Fruit fly (Drosophila melanogaster) whole organism, prepupa: ENCODE measurements around the gene CG31635.
A peak's percentile ranks its signal among the peaks of the same experiment; 100 is the strongest.

Source experiments
- Blimp-1 ChIP-seq: fragments of 200-800 bp; sonication (Bioruptor generic); optimal IDR thresholded peaks from 3 replicates; lab custom pipeline; 2017; ENCODE audit warnings: missing biosample characterization, missing genetic modification characterization, mild to moderate bottlenecking, moderate library complexity, missing genetic modification reagents
- CG10631 ChIP-seq: fragments of 200-800 bp; sonication (Bioruptor generic); optimal IDR thresholded peaks from 2 replicates; lab custom pipeline; 2016; ENCODE audit warnings: missing biosample characterization, missing genetic modification characterization
- CG10669 ChIP-seq: fragments of 200-800 bp; sonication (Bioruptor generic); optimal IDR thresholded peaks from 3 replicates; lab custom pipeline; 2018; ENCODE audit warnings: missing biosample characterization, mild to moderate bottlenecking, missing genetic modification characterization, moderate library complexity
- CG11294 ChIP-seq: fragments of 200-800 bp; sonication (Bioruptor generic); IDR thresholded peaks from 2 replicates; pipeline ENCODE4 v1.3.6; 2022; ENCODE audit warnings: missing biosample characterization, missing genetic modification characterization
- CG11902 ChIP-seq: fragments of 200-800 bp; sonication (Bioruptor generic); optimal IDR thresholded peaks from 3 replicates; lab custom pipeline; 2016; ENCODE audit warnings: missing biosample characterization, missing genetic modification characterization
- CG15336 ChIP-seq: fragments of 200-800 bp; sonication (Bioruptor generic); IDR thresholded peaks from 2 replicates; pipeline ENCODE4 v1.3.6; 2022; ENCODE audit warnings: missing biosample characterization, missing genetic modification characterization
- CG1621 ChIP-seq: fragments of 200-800 bp; sonication (Bioruptor generic); optimal IDR thresholded peaks from 3 replicates; lab custom pipeline; 2018; ENCODE audit warnings: missing biosample characterization, mild to moderate bottlenecking, missing genetic modification characterization
- CG16779 ChIP-seq: fragments of 200-800 bp; sonication (Bioruptor generic); optimal IDR thresholded peaks from 3 replicates; lab custom pipeline; 2017; ENCODE audit warnings: missing biosample characterization, mild to moderate bottlenecking, missing genetic modification characterization
- CG31627 ChIP-seq: fragments of 200-800 bp; sonication (Bioruptor generic); optimal IDR thresholded peaks from 3 replicates; lab custom pipeline; 2016; ENCODE audit warnings: missing biosample characterization, missing genetic modification characterization
- CG32006 ChIP-seq: fragments of 200-800 bp; sonication (Bioruptor generic); optimal IDR thresholded peaks from 3 replicates; lab custom pipeline; 2017; ENCODE audit warnings: missing biosample characterization, mild to moderate bottlenecking, missing genetic modification characterization
- CG34406 ChIP-seq: fragments of 200-800 bp; sonication (Bioruptor generic); optimal IDR thresholded peaks from 3 replicates; lab custom pipeline; 2016; ENCODE audit warnings: missing biosample characterization, missing genetic modification characterization
- CG3919 ChIP-seq: fragments of 200-800 bp; sonication (Bioruptor generic); optimal IDR thresholded peaks from 3 replicates; lab custom pipeline; 2016; ENCODE audit warnings: missing biosample characterization, missing genetic modification characterization
- CG6163 ChIP-seq: fragments of 200-800 bp; sonication (Bioruptor generic); IDR thresholded peaks from 3 replicates; pipeline ENCODE4 v1.3.6; 2022; ENCODE audit warnings: missing biosample characterization, missing genetic modification characterization
- CG6276 ChIP-seq: fragments of 200-800 bp; sonication (Bioruptor generic); optimal IDR thresholded peaks from 2 replicates; lab custom pipeline; 2017; ENCODE audit warnings: missing biosample characterization, mild to moderate bottlenecking, missing genetic modification characterization
- CG6808 ChIP-seq: fragments of 200-800 bp; sonication (Bioruptor generic); optimal IDR thresholded peaks from 3 replicates; lab custom pipeline; 2017; ENCODE audit warnings: missing biosample characterization, missing genetic modification characterization, mild to moderate bottlenecking, moderate library complexity, missing genetic modification reagents
- CG6854 ChIP-seq: fragments of 200-800 bp; sonication (Bioruptor generic); optimal IDR thresholded peaks from 2 replicates; lab custom pipeline; 2017; ENCODE audit warnings: missing biosample characterization, mild to moderate bottlenecking, missing genetic modification characterization
- CG7368 ChIP-seq: fragments of 200-800 bp; sonication (Bioruptor generic); optimal IDR thresholded peaks from 3 replicates; lab custom pipeline; 2016; ENCODE audit warnings: missing biosample characterization, missing genetic modification characterization
- CG8119 ChIP-seq: fragments of 200-800 bp; sonication (Bioruptor generic); IDR thresholded peaks from 3 replicates; pipeline ENCODE4 v1.3.6; 2022; ENCODE audit warnings: missing biosample characterization, missing genetic modification characterization
- CG8319 ChIP-seq: fragments of 200-800 bp; sonication (Bioruptor generic); optimal IDR thresholded peaks from 3 replicates; lab custom pipeline; 2016; ENCODE audit warnings: missing biosample characterization, missing genetic modification characterization
- CG8632 ChIP-seq: fragments of 200-800 bp; sonication (Bioruptor generic); optimal IDR thresholded peaks from 3 replicates; lab custom pipeline; 2016; ENCODE audit warnings: missing biosample characterization, missing genetic modification characterization
- Eip75B ChIP-seq: fragments of 200-800 bp; sonication (Bioruptor generic); optimal IDR thresholded peaks from 3 replicates; lab custom pipeline; 2016; ENCODE audit warnings: missing biosample characterization, missing genetic modification characterization
- Eip78C ChIP-seq: fragments of 200-800 bp; sonication (Bioruptor generic); peaks from one replicate; lab custom pipeline; 2016; ENCODE audit warnings: missing biosample characterization, missing genetic modification characterization
- Ets96B ChIP-seq: fragments of 200-800 bp; optimal IDR thresholded peaks from 2 replicates; lab custom pipeline; 2019; ENCODE audit warnings: missing biosample characterization, mild to moderate bottlenecking, missing genetic modification characterization, moderate library complexity
- Gug ChIP-seq: fragments of 200-800 bp; sonication (Bioruptor generic); IDR thresholded peaks from 2 replicates; pipeline ENCODE4 v1.3.6; 2022; ENCODE audit warnings: missing biosample characterization, missing genetic modification characterization
- Hr38 ChIP-seq: sonication (Bioruptor generic); optimal IDR thresholded peaks from 2 replicates; lab custom pipeline; 2016; ENCODE audit warnings: missing biosample characterization, missing genetic modification characterization
- Hr39 ChIP-seq: fragments of 200-800 bp; sonication (Bioruptor generic); optimal IDR thresholded peaks from 2 replicates; lab custom pipeline; 2016; ENCODE audit warnings: missing biosample characterization, missing genetic modification characterization
- Hr4 ChIP-seq: fragments of 200-800 bp; sonication (Bioruptor generic); optimal IDR thresholded peaks from 3 replicates; lab custom pipeline; 2016; ENCODE audit warnings: missing biosample characterization, missing genetic modification characterization
- Lpt ChIP-seq: fragments of 200-800 bp; sonication (Bioruptor generic); optimal IDR thresholded peaks from 3 replicates; lab custom pipeline; 2016; ENCODE audit warnings: missing biosample characterization, missing genetic modification characterization
- Met ChIP-seq: fragments of 200-800 bp; sonication (Bioruptor generic); optimal IDR thresholded peaks from 3 replicates; lab custom pipeline; 2016; ENCODE audit warnings: missing biosample characterization, missing genetic modification characterization
- OdsH ChIP-seq: fragments of 200-800 bp; sonication (Bioruptor generic); optimal IDR thresholded peaks from 3 replicates; lab custom pipeline; 2016; ENCODE audit warnings: missing biosample characterization, missing genetic modification characterization
- Smox ChIP-seq: fragments of 200-800 bp; sonication (Bioruptor generic); optimal IDR thresholded peaks from 3 replicates; lab custom pipeline; 2016; ENCODE audit warnings: missing biosample characterization, missing genetic modification characterization
- Sox102F ChIP-seq: fragments of 200-800 bp; sonication (Bioruptor generic); optimal IDR thresholded peaks from 2 replicates; lab custom pipeline; 2016; ENCODE audit warnings: missing biosample characterization, mild to moderate bottlenecking, missing genetic modification characterization
- Sox14 ChIP-seq: fragments of 200-800 bp; sonication (Bioruptor generic); optimal IDR thresholded peaks from 3 replicates; lab custom pipeline; 2016; ENCODE audit warnings: missing biosample characterization, missing genetic modification characterization
- achi ChIP-seq: fragments of 200-800 bp; sonication (Bioruptor generic); optimal IDR thresholded peaks from 3 replicates; lab custom pipeline; 2016; ENCODE audit warnings: missing biosample characterization, missing genetic modification characterization
- acj6 ChIP-seq: fragments of 200-800 bp; sonication (Bioruptor generic); optimal IDR thresholded peaks from 3 replicates; lab custom pipeline; 2016; ENCODE audit warnings: missing biosample characterization, missing genetic modification characterization
- cyc ChIP-seq: fragments of 200-800 bp; sonication (Bioruptor generic); optimal IDR thresholded peaks from 3 replicates; lab custom pipeline; 2016; ENCODE audit warnings: missing biosample characterization, missing genetic modification characterization
- dac ChIP-seq: fragments of 200-800 bp; sonication (Bioruptor generic); optimal IDR thresholded peaks from 2 replicates; lab custom pipeline; 2017; ENCODE audit warnings: missing biosample characterization, mild to moderate bottlenecking, missing genetic modification characterization
- dsx ChIP-seq: fragments of 200-800 bp; optimal IDR thresholded peaks from 3 replicates; lab custom pipeline; 2019; ENCODE audit warnings: missing biosample characterization, mild to moderate bottlenecking, missing genetic modification characterization, moderate library complexity; ENCODE audit not compliant: poor library complexity, severe bottlenecking
- eg ChIP-seq: fragments of 200-800 bp; sonication (Bioruptor generic); IDR thresholded peaks from 3 replicates; pipeline ENCODE4 v1.3.6; 2022; ENCODE audit warnings: missing biosample characterization, missing genetic modification characterization
- esn ChIP-seq: fragments of 200-800 bp; sonication (Bioruptor generic); optimal IDR thresholded peaks from 2 replicates; lab custom pipeline; 2016; ENCODE audit warnings: missing biosample characterization, mild to moderate bottlenecking, missing genetic modification characterization, moderate library complexity
- fd59A ChIP-seq: fragments of 200-800 bp; sonication (Bioruptor generic); optimal IDR thresholded peaks from 2 replicates; lab custom pipeline; 2017; ENCODE audit warnings: missing biosample characterization, mild to moderate bottlenecking, missing genetic modification characterization, missing genetic modification reagents
- fd85E ChIP-seq: fragments of 200-800 bp; sonication (Bioruptor generic); optimal IDR thresholded peaks from 3 replicates; lab custom pipeline; 2016; ENCODE audit warnings: missing biosample characterization, missing genetic modification characterization
- fkh ChIP-seq: fragments of 200-800 bp; sonication (Bioruptor generic); optimal IDR thresholded peaks from 3 replicates; lab custom pipeline; 2017; ENCODE audit warnings: missing biosample characterization, mild to moderate bottlenecking, missing genetic modification characterization, moderate library complexity
- lz ChIP-seq: fragments of 200-800 bp; sonication (Bioruptor generic); optimal IDR thresholded peaks from 3 replicates; lab custom pipeline; 2016; ENCODE audit warnings: missing biosample characterization, missing genetic modification characterization
- net ChIP-seq: fragments of 200-800 bp; sonication (Bioruptor generic); optimal IDR thresholded peaks from 3 replicates; lab custom pipeline; 2016; ENCODE audit warnings: missing biosample characterization, missing genetic modification characterization
- pdm3 ChIP-seq: fragments of 200-800 bp; sonication (Bioruptor generic); optimal IDR thresholded peaks from 3 replicates; lab custom pipeline; 2016; ENCODE audit warnings: missing biosample characterization, missing genetic modification characterization
- salr ChIP-seq, 2 experiments: fragments of 200-800 bp; sonication (Bioruptor generic); optimal IDR thresholded peaks; 3 replicates each; lab custom pipeline; 2016 to 2018; ENCODE audit warnings: missing biosample characterization in 2 of 2, missing genetic modification characterization in 2 of 2, mild to moderate bottlenecking in 1 of 2
- spab ChIP-seq: fragments of 200-800 bp; sonication (Bioruptor generic); optimal IDR thresholded peaks from 2 replicates; lab custom pipeline; 2017; ENCODE audit warnings: missing biosample characterization, mild to moderate bottlenecking, missing genetic modification characterization, missing genetic modification reagents
- ss ChIP-seq, 2 experiments: fragments of 200-800 bp; sonication (Bioruptor generic); optimal IDR thresholded peaks; 2 replicates in 1 of 2; 3 replicates in 1 of 2; lab custom pipeline; 2017 to 2018; ENCODE audit warnings: mild to moderate bottlenecking in 2 of 2, missing biosample characterization in 2 of 2, missing genetic modification characterization in 2 of 2, moderate library complexity in 1 of 2
- svp ChIP-seq: fragments of 200-800 bp; sonication (Bioruptor generic); peaks from one replicate; lab custom pipeline; 2016; ENCODE audit warnings: missing biosample characterization, missing genetic modification characterization
- topi ChIP-seq: fragments of 200-800 bp; sonication (Bioruptor generic); optimal IDR thresholded peaks from 3 replicates; lab custom pipeline; 2016; ENCODE audit warnings: missing biosample characterization, missing genetic modification characterization
- vri ChIP-seq: fragments of 200-800 bp; sonication (Bioruptor generic); optimal IDR thresholded peaks from 3 replicates; lab custom pipeline; 2016; ENCODE audit warnings: missing biosample characterization, mild to moderate bottlenecking, missing genetic modification characterization

Gene CG31635

dm6 chr2L:6649085-6649754 lies at the start of gene CG31635, which contains the start of gene Tango1:
Gene CG31635, minus strand, starts transcription at chr2L:6649114.
Gene Tango1, plus strand, starts transcription at chr2L:6649388.
- TF ChIP-seq CG34406 (no peak), topi (no peak), cyc (GFP tag; lab: Kevin White, UChicago) (peak; percentile 53), CG6276 (GFP tag; lab: Kevin White, UChicago) (no peak), Smox (GFP tag; lab: Kevin White, UChicago) (no peak), CG11902 (no peak), CG6854 (GFP tag; lab: Kevin White, UChicago) (no peak), fkh (GFP tag; lab: Kevin White, UChicago) (no peak), Sox102F (GFP tag; lab: Kevin White, UChicago) (no peak), pdm3 (GFP tag; lab: Kevin White, UChicago) (no peak), lz (peak; percentile 34), salr (GFP tag; optimal IDR thresholded peaks at IDR 0.05; lab: Kevin White, UChicago) (no peak), Hr39 (GFP tag; lab: Kevin White, UChicago) (no peak), CG31627 (GFP tag; lab: Kevin White, UChicago) (peak; percentile 48), CG7368 (no peak), Sox14 (peak; percentile 51), Hr38 (GFP tag; lab: Kevin White, UChicago) (no peak), Lpt (no peak), Eip75B (GFP tag; lab: Kevin White, UChicago) (no peak), spab (GFP tag; lab: Kevin White, UChicago) (no peak), CG10669 (GFP tag; lab: Kevin White, UChicago) (no peak), CG32006 (GFP tag; lab: Kevin White, UChicago) (no peak), vri (GFP tag; lab: Kevin White, UChicago) (peak; percentile 20), esn (peak; percentile 11), CG6808 (no peak), net (GFP tag; lab: Kevin White, UChicago) (no peak), CG8319 (GFP tag; lab: Kevin White, UChicago) (no peak), CG6163 (peak; percentile 39; the same call in 1 of the 3 replicates), Blimp-1 (GFP tag; lab: Kevin White, UChicago) (peak; percentile 48), acj6 (GFP tag; lab: Kevin White, UChicago) (no peak), dac (GFP tag; lab: Kevin White, UChicago) (no peak), CG10631 (GFP tag; lab: Kevin White, UChicago) (no peak), ss (GFP tag; optimal IDR thresholded peaks at IDR 0.05; lab: Kevin White, UChicago) (no peak), achi (no peak), CG3919 (GFP tag; lab: Kevin White, UChicago) (no peak), Hr4 (no peak), CG16779 (tag; lab: Kevin White, UChicago) (no peak), fd59A (GFP tag; lab: Kevin White, UChicago) (no peak), CG1621 (no peak), CG8119 (no peak), CG15336 (GFP tag; lab: Robert Waterston, UW) (no peak), Gug (GFP tag; lab: Robert Waterston, UW) (peak; percentile 21; the same call in 1 of the 2 replicates), svp (GFP tag; lab: Kevin White, UChicago) (peak; percentile 83), Ets96B (tag; lab: Kevin White, UChicago) (no peak), fd85E (GFP tag; lab: Kevin White, UChicago) (no peak), CG8632 (GFP tag; lab: Kevin White, UChicago) (no peak), OdsH (GFP tag; lab: Kevin White, UChicago) (no peak), CG11294 (GFP tag; lab: Robert Waterston, UW) (no peak), eg (GFP tag; lab: Robert Waterston, UW) (0 out of 3 replicates have a peak, but pooled peaks have one; percentile 22), dsx (GFP tag; lab: Kevin White, UChicago) (no peak), Met (GFP tag; lab: Kevin White, UChicago) (no peak), Eip78C (GFP tag; lab: Kevin White, UChicago) (no peak)
